Fruit fly (Drosophila melanogaster) whole organism, prepupa: ENCODE measurements around the gene Spn28Db.

Experiments used
- Blimp-1 ChIP-seq: fragments of 200-800 bp; sonication (Bioruptor generic); optimal IDR thresholded peaks from 3 replicates; lab custom pipeline; 2017; ENCODE audit warnings: missing biosample characterization, missing genetic modification characterization, mild to moderate bottlenecking, moderate library complexity, missing genetic modification reagents
- CG10631 ChIP-seq: fragments of 200-800 bp; sonication (Bioruptor generic); optimal IDR thresholded peaks from 2 replicates; lab custom pipeline; 2016; ENCODE audit warnings: missing biosample characterization, missing genetic modification characterization
- CG10669 ChIP-seq: fragments of 200-800 bp; sonication (Bioruptor generic); optimal IDR thresholded peaks from 3 replicates; lab custom pipeline; 2018; ENCODE audit warnings: missing biosample characterization, mild to moderate bottlenecking, missing genetic modification characterization, moderate library complexity
- CG11294 ChIP-seq: fragments of 200-800 bp; sonication (Bioruptor generic); IDR thresholded peaks from 2 replicates; pipeline ENCODE4 v1.3.6; 2022; ENCODE audit warnings: missing biosample characterization, missing genetic modification characterization
- CG11762 ChIP-seq: fragments of 200-800 bp; sonication (Bioruptor generic); optimal IDR thresholded peaks from 3 replicates; lab custom pipeline; 2016; ENCODE audit warnings: missing biosample characterization, missing genetic modification characterization; ENCODE audit not compliant: insufficient read depth
- CG15336 ChIP-seq: fragments of 200-800 bp; sonication (Bioruptor generic); IDR thresholded peaks from 2 replicates; pipeline ENCODE4 v1.3.6; 2022; ENCODE audit warnings: missing biosample characterization, missing genetic modification characterization
- CG1621 ChIP-seq: fragments of 200-800 bp; sonication (Bioruptor generic); optimal IDR thresholded peaks from 3 replicates; lab custom pipeline; 2018; ENCODE audit warnings: missing biosample characterization, mild to moderate bottlenecking, missing genetic modification characterization
- CG3032 ChIP-seq: fragments of 200-800 bp; optimal IDR thresholded peaks from 2 replicates; lab custom pipeline; 2019; ENCODE audit warnings: missing biosample characterization, mild to moderate bottlenecking, missing genetic modification characterization, moderate library complexity
- CG31627 ChIP-seq: fragments of 200-800 bp; sonication (Bioruptor generic); optimal IDR thresholded peaks from 3 replicates; lab custom pipeline; 2016; ENCODE audit warnings: missing biosample characterization, missing genetic modification characterization
- CG32006 ChIP-seq: fragments of 200-800 bp; sonication (Bioruptor generic); optimal IDR thresholded peaks from 3 replicates; lab custom pipeline; 2017; ENCODE audit warnings: missing biosample characterization, mild to moderate bottlenecking, missing genetic modification characterization
- CG34406 ChIP-seq: fragments of 200-800 bp; sonication (Bioruptor generic); optimal IDR thresholded peaks from 3 replicates; lab custom pipeline; 2016; ENCODE audit warnings: missing biosample characterization, missing genetic modification characterization
- CG6163 ChIP-seq: fragments of 200-800 bp; sonication (Bioruptor generic); IDR thresholded peaks from 3 replicates; pipeline ENCODE4 v1.3.6; 2022; ENCODE audit warnings: missing biosample characterization, missing genetic modification characterization
- CG6792 ChIP-seq: fragments of 200-800 bp; sonication (Bioruptor generic); optimal IDR thresholded peaks from 3 replicates; lab custom pipeline; 2016; ENCODE audit warnings: missing biosample characterization, missing genetic modification characterization
- CG6808 ChIP-seq: fragments of 200-800 bp; sonication (Bioruptor generic); optimal IDR thresholded peaks from 3 replicates; lab custom pipeline; 2017; ENCODE audit warnings: missing biosample characterization, missing genetic modification characterization, mild to moderate bottlenecking, moderate library complexity, missing genetic modification reagents
- CG6854 ChIP-seq: fragments of 200-800 bp; sonication (Bioruptor generic); optimal IDR thresholded peaks from 2 replicates; lab custom pipeline; 2017; ENCODE audit warnings: missing biosample characterization, mild to moderate bottlenecking, missing genetic modification characterization
- CG8119 ChIP-seq: fragments of 200-800 bp; sonication (Bioruptor generic); IDR thresholded peaks from 3 replicates; pipeline ENCODE4 v1.3.6; 2022; ENCODE audit warnings: missing biosample characterization, missing genetic modification characterization
- CG8632 ChIP-seq: fragments of 200-800 bp; sonication (Bioruptor generic); optimal IDR thresholded peaks from 3 replicates; lab custom pipeline; 2016; ENCODE audit warnings: missing biosample characterization, missing genetic modification characterization
- Eip75B ChIP-seq: fragments of 200-800 bp; sonication (Bioruptor generic); optimal IDR thresholded peaks from 3 replicates; lab custom pipeline; 2016; ENCODE audit warnings: missing biosample characterization, missing genetic modification characterization
- Eip78C ChIP-seq: fragments of 200-800 bp; sonication (Bioruptor generic); peaks from one replicate; lab custom pipeline; 2016; ENCODE audit warnings: missing biosample characterization, missing genetic modification characterization
- Eip93F ChIP-seq: fragments of 200-800 bp; sonication (Bioruptor generic); optimal IDR thresholded peaks from 2 replicates; lab custom pipeline; 2016; ENCODE audit warnings: missing biosample characterization, mild to moderate bottlenecking, missing genetic modification characterization
- Ets21C ChIP-seq: fragments of 200-800 bp; sonication (Bioruptor generic); optimal IDR thresholded peaks from 3 replicates; lab custom pipeline; 2016; ENCODE audit warnings: missing biosample characterization, missing genetic modification characterization
- Ets96B ChIP-seq: fragments of 200-800 bp; optimal IDR thresholded peaks from 2 replicates; lab custom pipeline; 2019; ENCODE audit warnings: missing biosample characterization, mild to moderate bottlenecking, missing genetic modification characterization, moderate library complexity
- Gug ChIP-seq: fragments of 200-800 bp; sonication (Bioruptor generic); IDR thresholded peaks from 2 replicates; pipeline ENCODE4 v1.3.6; 2022; ENCODE audit warnings: missing biosample characterization, missing genetic modification characterization
- Hr39 ChIP-seq: fragments of 200-800 bp; sonication (Bioruptor generic); optimal IDR thresholded peaks from 2 replicates; lab custom pipeline; 2016; ENCODE audit warnings: missing biosample characterization, missing genetic modification characterization
- Hr4 ChIP-seq: fragments of 200-800 bp; sonication (Bioruptor generic); optimal IDR thresholded peaks from 3 replicates; lab custom pipeline; 2016; ENCODE audit warnings: missing biosample characterization, missing genetic modification characterization
- Lpt ChIP-seq: fragments of 200-800 bp; sonication (Bioruptor generic); optimal IDR thresholded peaks from 3 replicates; lab custom pipeline; 2016; ENCODE audit warnings: missing biosample characterization, missing genetic modification characterization
- Met ChIP-seq: fragments of 200-800 bp; sonication (Bioruptor generic); optimal IDR thresholded peaks from 3 replicates; lab custom pipeline; 2016; ENCODE audit warnings: missing biosample characterization, missing genetic modification characterization
- OdsH ChIP-seq: fragments of 200-800 bp; sonication (Bioruptor generic); optimal IDR thresholded peaks from 3 replicates; lab custom pipeline; 2016; ENCODE audit warnings: missing biosample characterization, missing genetic modification characterization
- Smox ChIP-seq: fragments of 200-800 bp; sonication (Bioruptor generic); optimal IDR thresholded peaks from 3 replicates; lab custom pipeline; 2016; ENCODE audit warnings: missing biosample characterization, missing genetic modification characterization
- Sox102F ChIP-seq: fragments of 200-800 bp; sonication (Bioruptor generic); optimal IDR thresholded peaks from 2 replicates; lab custom pipeline; 2016; ENCODE audit warnings: missing biosample characterization, mild to moderate bottlenecking, missing genetic modification characterization
- Sox14 ChIP-seq: fragments of 200-800 bp; sonication (Bioruptor generic); optimal IDR thresholded peaks from 3 replicates; lab custom pipeline; 2016; ENCODE audit warnings: missing biosample characterization, missing genetic modification characterization
- achi ChIP-seq: fragments of 200-800 bp; sonication (Bioruptor generic); optimal IDR thresholded peaks from 3 replicates; lab custom pipeline; 2016; ENCODE audit warnings: missing biosample characterization, missing genetic modification characterization
- acj6 ChIP-seq: fragments of 200-800 bp; sonication (Bioruptor generic); optimal IDR thresholded peaks from 3 replicates; lab custom pipeline; 2016; ENCODE audit warnings: missing biosample characterization, missing genetic modification characterization
- cyc ChIP-seq: fragments of 200-800 bp; sonication (Bioruptor generic); optimal IDR thresholded peaks from 3 replicates; lab custom pipeline; 2016; ENCODE audit warnings: missing biosample characterization, missing genetic modification characterization
- dsx ChIP-seq: fragments of 200-800 bp; optimal IDR thresholded peaks from 3 replicates; lab custom pipeline; 2019; ENCODE audit warnings: missing biosample characterization, mild to moderate bottlenecking, missing genetic modification characterization, moderate library complexity; ENCODE audit not compliant: poor library complexity, severe bottlenecking
- esn ChIP-seq: fragments of 200-800 bp; sonication (Bioruptor generic); optimal IDR thresholded peaks from 2 replicates; lab custom pipeline; 2016; ENCODE audit warnings: missing biosample characterization, mild to moderate bottlenecking, missing genetic modification characterization, moderate library complexity
- fd59A ChIP-seq: fragments of 200-800 bp; sonication (Bioruptor generic); optimal IDR thresholded peaks from 2 replicates; lab custom pipeline; 2017; ENCODE audit warnings: missing biosample characterization, mild to moderate bottlenecking, missing genetic modification characterization, missing genetic modification reagents
- fd85E ChIP-seq: fragments of 200-800 bp; sonication (Bioruptor generic); optimal IDR thresholded peaks from 3 replicates; lab custom pipeline; 2016; ENCODE audit warnings: missing biosample characterization, missing genetic modification characterization
- lz ChIP-seq: fragments of 200-800 bp; sonication (Bioruptor generic); optimal IDR thresholded peaks from 3 replicates; lab custom pipeline; 2016; ENCODE audit warnings: missing biosample characterization, missing genetic modification characterization
- net ChIP-seq: fragments of 200-800 bp; sonication (Bioruptor generic); optimal IDR thresholded peaks from 3 replicates; lab custom pipeline; 2016; ENCODE audit warnings: missing biosample characterization, missing genetic modification characterization
- pdm3 ChIP-seq: fragments of 200-800 bp; sonication (Bioruptor generic); optimal IDR thresholded peaks from 3 replicates; lab custom pipeline; 2016; ENCODE audit warnings: missing biosample characterization, missing genetic modification characterization
- spab ChIP-seq: fragments of 200-800 bp; sonication (Bioruptor generic); optimal IDR thresholded peaks from 2 replicates; lab custom pipeline; 2017; ENCODE audit warnings: missing biosample characterization, mild to moderate bottlenecking, missing genetic modification characterization, missing genetic modification reagents
- ss ChIP-seq, 2 experiments: fragments of 200-800 bp; sonication (Bioruptor generic); optimal IDR thresholded peaks; 2 replicates in 1 of 2; 3 replicates in 1 of 2; lab custom pipeline; 2017 to 2018; ENCODE audit warnings: mild to moderate bottlenecking in 2 of 2, missing biosample characterization in 2 of 2, missing genetic modification characterization in 2 of 2, moderate library complexity in 1 of 2
- svp ChIP-seq: fragments of 200-800 bp; sonication (Bioruptor generic); peaks from one replicate; lab custom pipeline; 2016; ENCODE audit warnings: missing biosample characterization, missing genetic modification characterization

The Spn28Db gene

DNA sequence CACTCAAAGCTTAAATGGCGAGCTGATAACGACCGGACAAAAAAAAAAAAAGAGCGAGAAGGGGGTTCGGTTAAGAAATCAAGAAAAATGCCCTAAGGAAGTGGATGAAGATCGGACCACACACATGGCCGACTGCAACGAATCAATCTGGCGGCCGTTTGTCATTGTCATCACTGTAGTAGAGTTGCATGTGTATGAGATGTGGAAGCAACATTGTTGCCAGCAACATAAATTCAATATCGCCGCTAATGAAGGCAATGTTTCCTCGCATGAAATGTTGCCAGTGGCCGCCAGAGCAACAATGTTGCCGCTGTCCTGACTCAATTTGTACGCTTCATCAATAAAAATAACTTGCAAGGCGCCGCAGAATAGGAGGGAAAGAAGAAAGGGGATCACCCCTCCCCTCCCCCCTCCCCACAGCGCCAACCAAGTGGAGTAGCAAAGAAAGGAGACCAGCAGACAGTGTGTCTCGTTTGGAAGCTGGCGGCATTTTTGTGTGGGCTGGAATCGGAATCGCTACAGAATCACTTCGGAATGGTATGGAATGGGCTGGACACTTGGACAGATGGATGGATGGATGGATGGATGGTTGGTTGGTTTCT is 24.5 kb upstream of the Spn28Db start (continued):
- no peak for TF ChIP-seq Smox (GFP tag; lab: Kevin White, UChicago)
- TF ChIP-seq Lpt (GFP tag; lab: Kevin White, UChicago): no peak
- TF ChIP-seq CG6792: no peak
- 0 out of 2 replicates have a peak, but pooled peaks have one; percentile 25 for TF ChIP-seq CG15336 (GFP tag; lab: Robert Waterston, UW)
- TF ChIP-seq, all 60 proteins: peak for 11

DNA sequence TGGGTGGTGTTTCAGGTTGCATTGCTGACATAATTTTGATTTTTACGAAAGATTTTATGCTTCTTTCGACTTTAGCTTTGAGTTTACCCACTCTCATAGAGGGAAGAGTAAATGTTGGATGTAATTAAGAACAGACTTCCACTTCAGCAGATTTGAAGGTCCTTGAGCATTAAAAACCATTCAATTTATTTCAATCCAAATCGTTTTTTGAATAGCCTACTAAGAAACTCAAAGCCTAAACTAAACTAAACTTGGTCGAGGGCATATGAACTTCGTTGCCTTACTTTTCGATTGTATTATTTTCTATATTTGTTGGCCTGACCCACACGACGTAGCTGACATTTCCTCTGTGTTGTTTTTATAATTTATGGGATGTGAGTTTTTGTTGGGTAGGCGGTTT is 22.4 kb upstream of the Spn28Db start:
- TF ChIP-seq CG10631 (GFP tag; lab: Kevin White, UChicago) (no peak), Blimp-1 (no peak), Eip78C (GFP tag; lab: Kevin White, UChicago) (peak; percentile 5)

DNA sequence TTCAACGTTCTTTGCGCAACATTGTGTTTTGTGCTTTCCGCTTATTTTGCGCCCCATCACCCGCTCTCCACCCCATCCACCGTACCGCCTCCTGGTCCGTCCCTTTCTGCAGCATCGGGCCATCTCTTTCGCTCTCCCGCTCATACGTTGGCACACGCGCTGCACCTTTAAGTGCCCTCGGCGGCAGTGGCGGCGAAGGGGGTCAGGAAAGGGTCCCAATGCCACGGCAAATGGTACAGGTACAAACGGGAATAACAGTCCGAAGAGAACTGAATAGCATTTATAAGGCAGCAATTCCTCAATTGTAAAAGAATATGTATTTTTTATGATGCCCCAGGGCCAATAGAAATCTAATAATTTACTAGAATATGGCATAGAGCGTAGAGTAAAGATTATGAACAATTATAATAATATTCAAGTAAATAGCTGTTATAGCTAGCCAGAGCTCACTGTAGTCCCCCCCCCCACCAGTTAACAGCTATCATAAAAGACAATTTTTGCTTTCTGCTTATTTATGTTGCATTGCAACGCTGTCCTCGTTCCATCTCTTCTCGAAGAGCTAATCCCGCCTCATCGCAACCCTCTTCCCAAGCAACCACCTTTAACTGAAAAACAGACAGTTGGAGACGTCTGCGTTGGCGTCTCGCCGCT is 20.8 kb upstream of the Spn28Db start:
- TF ChIP-seq CG8119 (0 out of 3 replicates have a peak, but pooled peaks have one; percentile 26), CG6808 (peak; percentile 38), CG11294 (GFP tag; lab: Robert Waterston, UW) (no peak), svp (GFP tag; lab: Kevin White, UChicago) (peak; percentile 76), Sox102F (peak; percentile 53), Ets21C (peak; percentile 17), CG10631 (GFP tag; lab: Kevin White, UChicago) (peak; percentile 41), CG6163 (GFP tag; lab: Robert Waterston, UW) (0 out of 3 replicates have a peak, but pooled peaks have one; percentile 27), Sox14 (GFP tag; lab: Kevin White, UChicago) (peak; percentile 3), Hr39 (GFP tag; lab: Kevin White, UChicago) (peak; percentile 44), esn (peak; percentile 43), CG6792 (peak; percentile 42), Eip93F (no peak), achi (GFP tag; lab: Kevin White, UChicago) (peak; percentile 19), spab (GFP tag; lab: Kevin White, UChicago) (peak; percentile 12), CG34406 (GFP tag; lab: Kevin White, UChicago) (peak; percentile 43), CG8632 (GFP tag; lab: Kevin White, UChicago) (peak; percentile 33), CG32006 (GFP tag; lab: Kevin White, UChicago) (no peak), Hr4 (GFP tag; lab: Kevin White, UChicago) (no peak), net (GFP tag; lab: Kevin White, UChicago) (no peak), Ets96B (tag; lab: Kevin White, UChicago) (peak; percentile 64), Eip75B (GFP tag; lab: Kevin White, UChicago) (peak; percentile 54), fd59A (peak; percentile 68), lz (GFP tag; lab: Kevin White, UChicago) (peak; percentile 43), pdm3 (GFP tag; lab: Kevin White, UChicago) (peak; percentile 34), CG6854 (GFP tag; lab: Kevin White, UChicago) (no peak), dsx (GFP tag; lab: Kevin White, UChicago) (peak; percentile 99), Eip78C (GFP tag; lab: Kevin White, UChicago) (peak; percentile 68), CG31627 (GFP tag; lab: Kevin White, UChicago) (peak; percentile 56), fd85E (no peak), Smox (GFP tag; lab: Kevin White, UChicago) (peak; percentile 39), acj6 (GFP tag; lab: Kevin White, UChicago) (peak; percentile 50), ss (GFP tag; optimal IDR thresholded peaks at IDR 0.05; lab: Kevin White, UChicago) (peak; percentile 42 to 46), OdsH (GFP tag; lab: Kevin White, UChicago) (peak; percentile 38), CG11762 (no peak), cyc (GFP tag; lab: Kevin White, UChicago) (no peak), CG10669 (GFP tag; lab: Kevin White, UChicago) (peak; percentile 6), Gug (no peak), Met (GFP tag; lab: Kevin White, UChicago) (peak; percentile 83), CG3032 (peak; percentile 16), CG1621 (peak; percentile 58)
